Worm (Caenorhabditis elegans): Measurements from ENCODE around the gene R05G6.10.

The R05G6.10 gene

ce11 chrIV:7468638-7469037 lies 73.7 kb downstream of the R05G6.10 start:
- TF ChIP-seq lin-38 (GFP tag; IDR thresholded peaks at IDR 0.05) (no peak), Y48G9A.11 (GFP tag; IDR thresholded peaks at IDR 0.05) (no peak), skn-1 (tag; optimal IDR thresholded peaks at IDR 0.05) (no peak), ces-1 (GFP tag; optimal IDR thresholded peaks at IDR 0.05) (no peak), unc-62 (GFP tag; optimal IDR thresholded peaks at IDR 0.05 in 1 of 2) (peak in 1 of 2 experiments; percentile 9), unc-62 (tag; optimal IDR thresholded peaks at IDR 0.05) (no peak), madf-9 (GFP tag; conservative IDR thresholded peaks at IDR 0.05) (no peak), pqm-1 (tag; optimal IDR thresholded peaks at IDR 0.05) (peak; percentile 72)
